Worm (Caenorhabditis elegans) whole organism, young adult: Measurements from ENCODE around the gene Y69E1A.4.
A peak's percentile ranks its signal among the peaks of the same experiment; 100 is the strongest.

Source experiments
- B0019.2 ChIP-seq: fragments of 200-800 bp; sonication (Bioruptor generic); conservative IDR thresholded peaks from 2 replicates; pipeline ENCODE4 v1.3.6; 2022; ENCODE audit warnings: missing genetic modification reagents, missing genetic modification characterization, missing compliant biosample characterization
- C06A6.2 ChIP-seq: fragments of 200-800 bp; sonication (Bioruptor generic); conservative IDR thresholded peaks from 2 replicates; pipeline ENCODE4 v1.3.6; 2022; ENCODE audit warnings: missing genetic modification characterization, missing compliant biosample characterization
- F23B12.7 ChIP-seq: sonication (generic microtip); optimal IDR thresholded peaks from 2 replicates; lab custom pipeline; 2017; ENCODE audit warnings: missing genetic modification characterization, mild to moderate bottlenecking, missing compliant biosample characterization, antibody characterized with exemption, moderate library complexity; ENCODE audit not compliant: insufficient read depth
- F37B4.10 ChIP-seq: fragments of 200-800 bp; sonication (Bioruptor generic); IDR thresholded peaks from 2 replicates; pipeline ENCODE4 v1.3.6; 2022; ENCODE audit warnings: missing genetic modification characterization, missing compliant biosample characterization
- K12H6.12 ChIP-seq: fragments of 200-800 bp; sonication (Bioruptor generic); optimal IDR thresholded peaks from 2 replicates; lab custom pipeline; 2018; ENCODE audit warnings: mild to moderate bottlenecking, missing genetic modification characterization, missing compliant biosample characterization
- T07F8.4 ChIP-seq: sonication (generic microtip); optimal IDR thresholded peaks from 2 replicates; lab custom pipeline; 2016; ENCODE audit warnings: mild to moderate bottlenecking, missing genetic modification characterization, moderate library complexity, missing compliant biosample characterization
- Y95B8A.8 ChIP-seq: fragments of 200-800 bp; sonication (Bioruptor generic); IDR thresholded peaks from 2 replicates; pipeline ENCODE4 v1.3.6; 2022; ENCODE audit warnings: missing genetic modification reagents, missing genetic modification characterization, missing compliant biosample characterization
- ZK185.1 ChIP-seq: sonication (generic microtip); optimal IDR thresholded peaks from 2 replicates; lab custom pipeline; 2016; ENCODE audit warnings: mild to moderate bottlenecking, missing genetic modification characterization, missing compliant biosample characterization; ENCODE audit not compliant: poor library complexity, severe bottlenecking
- aptf-2 ChIP-seq: fragments of 200-800 bp; sonication (Bioruptor generic); conservative IDR thresholded peaks from 2 replicates; pipeline ENCODE4 v1.3.6; 2022; ENCODE audit warnings: missing genetic modification reagents, missing genetic modification characterization, missing compliant biosample characterization
- aptf-3 ChIP-seq: fragments of 200-800 bp; sonication (Bioruptor generic); IDR thresholded peaks from 2 replicates; pipeline ENCODE4 v1.3.6; 2022; ENCODE audit warnings: missing genetic modification characterization, missing compliant biosample characterization
- athp-1 ChIP-seq: sonication (generic microtip); optimal IDR thresholded peaks from 2 replicates; lab custom pipeline; 2017; ENCODE audit warnings: mild to moderate bottlenecking, missing genetic modification characterization, missing compliant biosample characterization
- attf-5 ChIP-seq: fragments of 200-800 bp; sonication (Bioruptor generic); optimal IDR thresholded peaks from 2 replicates; lab custom pipeline; 2018; ENCODE audit warnings: mild to moderate bottlenecking, missing genetic modification characterization, missing compliant biosample characterization
- bed-1 ChIP-seq: fragments of 200-800 bp; sonication (Bioruptor generic); IDR thresholded peaks from 2 replicates; pipeline ENCODE4 v1.3.6; 2022; ENCODE audit warnings: missing genetic modification reagents, missing genetic modification characterization, missing compliant biosample characterization
- cebp-1 ChIP-seq, 2 experiments: fragments of 200-800 bp in 1 of 2; sonication (Bioruptor generic) in 1 of 2; sonication (generic microtip) in 1 of 2; IDR thresholded peaks in 1 of 2; optimal IDR thresholded peaks in 1 of 2; 2 replicates each; pipeline versions ENCODE4 v1.3.6 to Lab custom; 2017 to 2022; ENCODE audit warnings: missing compliant biosample characterization in 2 of 2, missing genetic modification characterization in 2 of 2, mild to moderate bottlenecking in 1 of 2, missing genetic modification reagents in 1 of 2, moderate library complexity in 1 of 2
- chd-7 ChIP-seq: sonication (generic microtip); optimal IDR thresholded peaks from 2 replicates; lab custom pipeline; 2016; ENCODE audit warnings: mild to moderate bottlenecking, missing genetic modification characterization, moderate library complexity, missing compliant biosample characterization
- dox-1 ChIP-seq: fragments of 200-800 bp; sonication (Bioruptor generic); IDR thresholded peaks from 2 replicates; pipeline ENCODE4 v1.3.6; 2022; ENCODE audit warnings: missing genetic modification reagents, missing genetic modification characterization, missing compliant biosample characterization
- dpff-1 ChIP-seq: sonication (generic microtip); optimal IDR thresholded peaks from 2 replicates; lab custom pipeline; 2017; ENCODE audit warnings: mild to moderate bottlenecking, missing genetic modification characterization, missing compliant biosample characterization
- efl-1 ChIP-seq: fragments of 150-350 bp; optimal IDR thresholded peaks from 2 replicates; lab custom pipeline; 2014; ENCODE audit warnings: missing biosample characterization, missing genetic modification reagents, missing genetic modification characterization
- ekl-4 ChIP-seq: fragments of 200-800 bp; sonication (Bioruptor generic); IDR thresholded peaks from 2 replicates; pipeline ENCODE4 v1.3.6; 2022; ENCODE audit warnings: missing genetic modification reagents, missing genetic modification characterization, missing compliant biosample characterization
- hlh-26 ChIP-seq: fragments of 200-800 bp; sonication (Bioruptor generic); conservative IDR thresholded peaks from 2 replicates; pipeline ENCODE4 v1.3.6; 2022; ENCODE audit warnings: missing genetic modification reagents, missing genetic modification characterization, missing compliant biosample characterization
- hmg-1.2 ChIP-seq: fragments of 200-800 bp; sonication (Bioruptor generic); IDR thresholded peaks from 2 replicates; pipeline ENCODE4 v1.3.6; 2022; ENCODE audit warnings: missing genetic modification reagents, missing genetic modification characterization, missing compliant biosample characterization
- lin-40 ChIP-seq: sonication (generic microtip); optimal IDR thresholded peaks from 2 replicates; lab custom pipeline; 2016; ENCODE audit warnings: missing genetic modification characterization, mild to moderate bottlenecking, missing compliant biosample characterization, missing genotype, missing genetic modification reagents
- lir-1 ChIP-seq: fragments of 200-800 bp; sonication (Bioruptor generic); conservative IDR thresholded peaks from 2 replicates; pipeline ENCODE4 v1.3.6; 2022; ENCODE audit warnings: missing genetic modification reagents, missing genetic modification characterization, missing compliant biosample characterization
- lsy-27 ChIP-seq: sonication (generic microtip); optimal IDR thresholded peaks from 2 replicates; lab custom pipeline; 2017; ENCODE audit warnings: missing genetic modification characterization, mild to moderate bottlenecking, missing compliant biosample characterization, antibody characterized with exemption, missing genotype, borderline replicate concordance; ENCODE audit not compliant: insufficient read depth
- madf-3 ChIP-seq: fragments of 200-800 bp; sonication (Bioruptor generic); IDR thresholded peaks from 2 replicates; pipeline ENCODE4 v1.3.6; 2022; ENCODE audit warnings: missing genetic modification reagents, missing genetic modification characterization, missing compliant biosample characterization
- mel-28 ChIP-seq: sonication (generic microtip); optimal IDR thresholded peaks from 2 replicates; lab custom pipeline; 2016; ENCODE audit warnings: borderline replicate concordance, mild to moderate bottlenecking, missing genetic modification characterization, missing compliant biosample characterization
- nfya-2 ChIP-seq: fragments of 200-800 bp; sonication (Bioruptor generic); IDR thresholded peaks from 2 replicates; pipeline ENCODE4 v1.3.6; 2022; ENCODE audit warnings: missing genetic modification reagents, missing genetic modification characterization, missing compliant biosample characterization
- nhr-120 ChIP-seq: fragments of 200-800 bp; sonication (Bioruptor generic); IDR thresholded peaks from 2 replicates; pipeline ENCODE4 v1.3.6; 2022; ENCODE audit warnings: missing genetic modification characterization, missing compliant biosample characterization
- nhr-27 ChIP-seq: fragments of 200-800 bp; sonication (Bioruptor generic); optimal IDR thresholded peaks from 2 replicates; lab custom pipeline; 2018; ENCODE audit warnings: mild to moderate bottlenecking, missing genetic modification characterization, moderate library complexity, missing compliant biosample characterization
- nhr-80 ChIP-seq: sonication (generic microtip); optimal IDR thresholded peaks from 2 replicates; lab custom pipeline; 2016; ENCODE audit warnings: missing genetic modification characterization, missing compliant biosample characterization
- rpc-1 ChIP-seq, 2 experiments: fragments of 150-350 bp in 1 of 2; sonication (generic microtip) in 1 of 2; optimal IDR thresholded peaks; 2 replicates each; lab custom pipeline; 2014 to 2018; ENCODE audit warnings: missing biosample characterization in 1 of 2, missing genetic modification characterization in 1 of 2, missing genetic modification reagents in 1 of 2, missing genotype in 1 of 2
- sdz-38 ChIP-seq: sonication (generic microtip); optimal IDR thresholded peaks from 2 replicates; lab custom pipeline; 2016; ENCODE audit warnings: missing genotype, missing genetic modification characterization, missing compliant biosample characterization
- sea-2 ChIP-seq: fragments of 200-800 bp; sonication (Bioruptor generic); IDR thresholded peaks from 2 replicates; pipeline ENCODE4 v1.3.6; 2022; ENCODE audit warnings: missing genetic modification characterization, missing compliant biosample characterization
- somi-1 ChIP-seq: fragments of 200-800 bp; sonication (Bioruptor generic); optimal IDR thresholded peaks from 2 replicates; lab custom pipeline; 2018; ENCODE audit warnings: mild to moderate bottlenecking, missing genetic modification characterization, missing compliant biosample characterization
- unc-62 ChIP-seq: fragments of 150-350 bp; optimal IDR thresholded peaks from 2 replicates; lab custom pipeline; 2014; ENCODE audit warnings: missing biosample characterization, missing genetic modification reagents, missing genetic modification characterization
- xnd-1 ChIP-seq: sonication (generic microtip); optimal IDR thresholded peaks from 2 replicates; lab custom pipeline; 2016; ENCODE audit warnings: missing genotype, missing genetic modification reagents, missing genetic modification characterization, missing compliant biosample characterization
- zfh-2 ChIP-seq: fragments of 200-800 bp; sonication (Bioruptor generic); conservative IDR thresholded peaks from 2 replicates; pipeline ENCODE4 v1.3.6; 2022; ENCODE audit warnings: missing genetic modification reagents, missing genetic modification characterization, missing compliant biosample characterization
- ztf-25 ChIP-seq: fragments of 200-800 bp; sonication (Bioruptor generic); IDR thresholded peaks from 2 replicates; pipeline ENCODE4 v1.3.6; 2022; ENCODE audit warnings: missing genetic modification reagents, missing genetic modification characterization, missing compliant biosample characterization
- ztf-26 ChIP-seq: sonication (generic microtip); optimal IDR thresholded peaks from 2 replicates; lab custom pipeline; 2017; ENCODE audit warnings: missing genetic modification characterization, missing compliant biosample characterization
- ztf-28 ChIP-seq: fragments of 200-800 bp; sonication (Bioruptor generic); IDR thresholded peaks from 2 replicates; pipeline ENCODE4 v1.3.6; 2022; ENCODE audit warnings: missing genetic modification reagents, missing genetic modification characterization, missing compliant biosample characterization
- ztf-3 ChIP-seq: fragments of 200-800 bp; sonication (Bioruptor generic); optimal IDR thresholded peaks from 2 replicates; lab custom pipeline; 2018; ENCODE audit warnings: mild to moderate bottlenecking, missing genetic modification characterization, missing compliant biosample characterization
- ztf-6 ChIP-seq: fragments of 200-800 bp; sonication (Bioruptor generic); IDR thresholded peaks from 2 replicates; pipeline ENCODE4 v1.3.6; 2022; ENCODE audit warnings: missing genetic modification reagents, missing genetic modification characterization, missing compliant biosample characterization

Gene Y69E1A.4

DNA sequence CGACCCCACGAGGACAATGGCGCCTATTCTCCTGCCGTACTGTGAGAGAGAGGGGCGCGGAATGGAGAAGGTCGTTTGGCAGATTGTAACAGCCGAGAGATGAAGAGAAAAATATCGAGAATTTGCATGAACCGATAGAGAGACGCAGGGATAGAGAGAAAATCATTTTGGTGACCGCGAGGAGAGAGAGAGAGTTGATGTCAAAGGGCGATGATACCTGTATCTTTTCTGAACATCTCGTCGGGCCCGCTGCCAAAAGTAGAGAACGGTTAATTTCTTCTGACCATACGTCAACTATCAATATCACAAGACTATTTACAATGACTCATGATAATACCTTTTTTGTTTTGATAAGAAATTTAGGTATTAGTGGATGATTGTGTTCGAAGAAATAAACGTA, 20.9 kb downstream of the Y69E1A.4 start:
- TF ChIP-seq aptf-2 (GFP tag; lab: Robert Waterston, UW) (no peak), nhr-27 (tag; lab: Kevin White, UChicago) (no peak), lin-40 (tag; lab: Kevin White, UChicago) (peak; percentile 61), ztf-3 (GFP tag; lab: Kevin White, UChicago) (no peak), C06A6.2 (GFP tag; lab: Robert Waterston, UW) (peak; percentile 62; the same call in 1 of the 2 replicates), nhr-80 (tag; lab: Kevin White, UChicago) (peak; percentile 44), mel-28 (tag; lab: Kevin White, UChicago) (no peak), dox-1 (GFP tag; lab: Robert Waterston, UW) (0 out of 2 replicates have a peak, but pooled peaks have one; percentile 28), ZK185.1 (tag; lab: Kevin White, UChicago) (no peak), hmg-1.2 (GFP tag; lab: Robert Waterston, UW) (peak; percentile 44; the same call in 1 of the 2 replicates), cebp-1 (GFP tag; IDR thresholded peaks at IDR 0.05; lab: Robert Waterston, UW) (no peak), cebp-1 (tag; optimal IDR thresholded peaks at IDR 0.05; lab: Kevin White, UChicago) (peak; percentile 32), B0019.2 (GFP tag; lab: Robert Waterston, UW) (no peak), ekl-4 (GFP tag; lab: Robert Waterston, UW) (0 out of 2 replicates have a peak, but pooled peaks have one; percentile 7), hlh-26 (GFP tag; lab: Robert Waterston, UW) (no peak), efl-1 (GFP tag; lab: Kevin White, UChicago) (no peak), ztf-26 (tag; lab: Kevin White, UChicago) (peak; percentile 66), bed-1 (GFP tag; lab: Robert Waterston, UW) (no peak), athp-1 (tag; lab: Kevin White, UChicago) (no peak), ztf-28 (GFP tag; lab: Robert Waterston, UW) (no peak), somi-1 (GFP tag; lab: Kevin White, UChicago) (peak; percentile 37), nfya-2 (GFP tag; lab: Robert Waterston, UW) (no peak), sea-2 (GFP tag; lab: Robert Waterston, UW) (no peak)

DNA sequence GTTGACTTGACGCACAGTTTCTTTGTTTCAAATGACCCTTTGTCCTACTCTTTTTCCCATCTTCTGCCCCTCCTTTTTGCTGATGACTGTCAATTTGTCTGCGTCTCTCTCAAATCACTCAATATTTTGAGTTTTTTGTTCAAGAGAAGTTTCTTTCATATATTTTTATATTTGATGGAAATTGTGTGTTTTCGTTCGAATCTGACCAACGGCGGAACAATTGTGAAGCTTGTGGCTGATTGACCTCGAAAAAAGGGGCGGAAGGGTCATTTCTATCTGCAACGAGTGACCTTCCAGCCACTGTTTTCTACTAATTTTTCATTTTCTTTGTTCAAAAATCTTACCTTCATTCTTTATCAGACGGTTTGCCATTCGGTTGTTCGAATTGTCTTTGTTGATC, 23.6 kb downstream of the Y69E1A.4 start:
- TF ChIP-seq ztf-3 (GFP tag; lab: Kevin White, UChicago): no peak
- 0 out of 2 replicates have a peak, but pooled peaks have one; percentile 9 for TF ChIP-seq hmg-1.2 (GFP tag; lab: Robert Waterston, UW)
- TF ChIP-seq F23B12.7 (tag; lab: Kevin White, UChicago): no peak
- no peak for TF ChIP-seq dpff-1 (tag; lab: Kevin White, UChicago)
- no peak for TF ChIP-seq lir-1 (GFP tag; lab: Robert Waterston, UW)
- TF ChIP-seq aptf-3 (GFP tag; lab: Robert Waterston, UW): no peak
- TF ChIP-seq rpc-1 (optimal IDR thresholded peaks at IDR 0.05; lab: Kevin White, UChicago): no peak
- TF ChIP-seq rpc-1 (tag; optimal IDR thresholded peaks at IDR 0.05; lab: Kevin White, UChicago): no peak
- TF ChIP-seq attf-5: no peak

DNA sequence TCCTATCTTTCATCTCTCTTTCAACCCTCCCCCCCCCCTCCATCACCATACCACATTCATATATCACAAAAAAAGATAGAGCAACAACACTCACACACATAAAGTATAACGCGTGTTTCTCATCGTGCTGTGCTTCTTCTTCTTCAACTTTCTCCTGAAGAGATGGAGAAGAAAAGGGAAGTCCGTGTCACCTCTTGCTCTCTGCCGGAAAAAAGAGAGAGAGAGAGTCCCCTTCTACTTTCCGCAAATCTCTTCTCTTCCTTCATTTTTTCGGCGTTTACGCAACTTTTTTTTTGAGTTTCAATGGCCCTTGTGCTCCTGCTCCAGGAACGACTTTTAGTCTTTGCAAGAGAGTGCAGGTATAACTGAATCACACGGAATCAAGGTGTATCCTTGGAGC, 24.6 kb downstream of the Y69E1A.4 start:
- TF ChIP-seq nhr-120 (no peak), madf-3 (GFP tag; lab: Robert Waterston, UW) (no peak), zfh-2 (0 out of 2 replicates have a peak, but pooled peaks have one; percentile 12), cebp-1 (GFP tag; IDR thresholded peaks at IDR 0.05; lab: Robert Waterston, UW) (no peak), cebp-1 (tag; optimal IDR thresholded peaks at IDR 0.05; lab: Kevin White, UChicago) (peak; percentile 19), K12H6.12 (tag; lab: Kevin White, UChicago) (peak; percentile 1)

DNA sequence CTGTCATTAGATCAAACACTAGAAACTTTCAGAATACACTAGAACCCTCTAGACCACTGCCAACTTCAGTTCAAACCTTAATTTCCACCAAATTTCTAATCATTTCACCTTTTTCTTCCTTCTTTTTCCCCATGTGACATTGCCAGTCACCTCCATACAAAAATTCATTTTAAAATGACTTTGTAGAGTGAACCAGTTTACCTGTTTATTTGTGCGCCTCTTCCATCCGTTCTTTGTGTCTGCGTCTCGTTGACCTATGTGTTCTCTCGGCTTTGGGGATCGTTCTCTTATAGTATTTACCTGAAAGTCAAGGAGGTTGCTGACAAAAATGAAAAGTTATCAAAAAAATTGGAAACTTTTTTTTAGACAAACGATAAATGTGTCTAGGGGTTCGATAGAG, 25.6 kb downstream of the Y69E1A.4 start:
- no peak for TF ChIP-seq athp-1 (tag; lab: Kevin White, UChicago)
- no peak for TF ChIP-seq ztf-6 (GFP tag; lab: Robert Waterston, UW)
- TF ChIP-seq aptf-2 (GFP tag; lab: Robert Waterston, UW): no peak
- TF ChIP-seq lsy-27 (tag; lab: Kevin White, UChicago): no peak
- TF ChIP-seq ztf-25 (GFP tag; lab: Robert Waterston, UW): no peak
- TF ChIP-seq xnd-1: no peak
- no peak for TF ChIP-seq sdz-38
- no peak for TF ChIP-seq F37B4.10 (GFP tag; lab: Robert Waterston, UW)
- no peak for TF ChIP-seq chd-7 (tag; lab: Kevin White, UChicago)
- TF ChIP-seq bed-1 (GFP tag; lab: Robert Waterston, UW): no peak
- TF ChIP-seq T07F8.4 (tag; lab: Kevin White, UChicago): no peak
- no peak for TF ChIP-seq F23B12.7 (tag; lab: Kevin White, UChicago)
- no peak for TF ChIP-seq mel-28 (tag; lab: Kevin White, UChicago)
- no peak for TF ChIP-seq unc-62 (GFP tag; lab: Kevin White, UChicago)
- no peak for TF ChIP-seq Y95B8A.8 (GFP tag; lab: Robert Waterston, UW)
